Fruit fly (Drosophila melanogaster) whole organism, wandering third instar larva: ENCODE results near the gene Zcchc7.

ENCODE experiments used
- Abd-B ChIP-seq: fragments of >200 bp; optimal IDR thresholded peaks from 2 replicates; lab custom pipeline; 2017; ENCODE audit warnings: missing biosample characterization, missing genetic modification characterization
- CG32264 ChIP-seq: fragments of 200-800 bp; sonication (Bioruptor generic); optimal IDR thresholded peaks from 2 replicates; lab custom pipeline; 2016; ENCODE audit warnings: missing biosample characterization, missing genetic modification characterization
- CG9705 ChIP-seq: fragments of 200-800 bp; sonication (Bioruptor generic); optimal IDR thresholded peaks from 2 replicates; lab custom pipeline; 2018; ENCODE audit warnings: missing biosample characterization, mild to moderate bottlenecking, missing genetic modification characterization
- CrebA ChIP-seq: fragments of 200-800 bp; sonication (Bioruptor generic); optimal IDR thresholded peaks from 2 replicates; lab custom pipeline; 2016; ENCODE audit warnings: missing biosample characterization, mild to moderate bottlenecking, missing genetic modification characterization, borderline replicate concordance
- Dfd ChIP-seq: fragments of >200 bp; optimal IDR thresholded peaks from 2 replicates; lab custom pipeline; 2017; ENCODE audit warnings: missing biosample characterization, missing genetic modification characterization
- Dif ChIP-seq: fragments of 200-275, 200-300 bp; sonication (Bioruptor generic); optimal IDR thresholded peaks from 2 replicates; lab custom pipeline; 2018; ENCODE audit warnings: missing biosample characterization, missing genetic modification characterization; ENCODE audit not compliant: partially characterized antibody
- GATAd ChIP-seq: sonication (Bioruptor generic); optimal IDR thresholded peaks from 2 replicates; lab custom pipeline; 2016; ENCODE audit warnings: missing biosample characterization, missing genetic modification characterization
- HLH106 ChIP-seq: fragments of 200-800 bp; optimal IDR thresholded peaks from 3 replicates; lab custom pipeline; 2019; ENCODE audit warnings: missing biosample characterization, mild to moderate bottlenecking, missing genetic modification characterization, moderate library complexity
- Hnf4 ChIP-seq: fragments of 200-800 bp; sonication (Bioruptor generic); optimal IDR thresholded peaks from 2 replicates; lab custom pipeline; 2016; ENCODE audit warnings: missing biosample characterization, mild to moderate bottlenecking, missing genetic modification characterization
- Hr78 ChIP-seq: fragments of >200 bp; optimal IDR thresholded peaks from 2 replicates; lab custom pipeline; 2017; ENCODE audit warnings: missing biosample characterization, missing genetic modification characterization
- Hr83 ChIP-seq: fragments of 200-300 bp; sonication (Bioruptor generic); optimal IDR thresholded peaks from 2 replicates; lab custom pipeline; 2016; ENCODE audit warnings: missing biosample characterization, mild to moderate bottlenecking, missing genetic modification characterization, moderate library complexity; ENCODE audit not compliant: poor library complexity, severe bottlenecking
- Jra ChIP-seq: sonication (Bioruptor generic); optimal IDR thresholded peaks from 2 replicates; lab custom pipeline; 2016; ENCODE audit warnings: missing biosample characterization, missing genetic modification characterization
- Mio ChIP-seq: sonication (Bioruptor generic); optimal IDR thresholded peaks from 2 replicates; lab custom pipeline; 2016; ENCODE audit warnings: missing biosample characterization, missing genetic modification characterization
- Myc ChIP-seq: fragments of >200 bp; optimal IDR thresholded peaks from 2 replicates; lab custom pipeline; 2017
- N ChIP-seq: fragments of >200 bp; optimal IDR thresholded peaks from 2 replicates; lab custom pipeline; 2018; ENCODE audit warnings: missing biosample characterization, missing external identifiers, missing genetic modification characterization
- OdsH ChIP-seq: fragments of 200-800 bp; sonication (Bioruptor generic); optimal IDR thresholded peaks from 2 replicates; lab custom pipeline; 2016; ENCODE audit warnings: missing biosample characterization, mild to moderate bottlenecking, missing genetic modification characterization
- Rel ChIP-seq, 2 experiments: fragments of 200-800 bp; sonication (Bioruptor generic) in 1 of 2; optimal IDR thresholded peaks; 2 replicates in 1 of 2; 3 replicates in 1 of 2; lab custom pipeline; 2016 to 2019; ENCODE audit warnings: mild to moderate bottlenecking in 2 of 2, missing biosample characterization in 2 of 2, missing genetic modification characterization in 2 of 2, moderate library complexity in 1 of 2
- Sp1 ChIP-seq: fragments of 200-800 bp; sonication (Bioruptor generic); optimal IDR thresholded peaks from 3 replicates; lab custom pipeline; 2019; ENCODE audit warnings: missing biosample characterization, mild to moderate bottlenecking, missing genetic modification characterization, moderate library complexity
- Vsx2 ChIP-seq: fragments of 200-300, 225-300 bp; sonication (Bioruptor generic); optimal IDR thresholded peaks from 2 replicates; lab custom pipeline; 2018; ENCODE audit warnings: missing biosample characterization, missing genetic modification characterization; ENCODE audit not compliant: partially characterized antibody
- br ChIP-seq: fragments of 200-800 bp; sonication (Bioruptor generic); optimal IDR thresholded peaks from 2 replicates; lab custom pipeline; 2016; ENCODE audit warnings: missing biosample characterization, missing genetic modification characterization
- brk ChIP-seq: fragments of 200-800 bp; sonication (Bioruptor generic); optimal IDR thresholded peaks from 2 replicates; lab custom pipeline; 2016; ENCODE audit warnings: missing biosample characterization, mild to moderate bottlenecking, missing genetic modification characterization
- dl ChIP-seq, 2 experiments: fragments of 175-275, 200-275 bp in 1 of 2; fragments of 200-275 bp in 1 of 2; sonication (Bioruptor generic); optimal IDR thresholded peaks; lab custom pipeline; 2018; ENCODE audit warnings: mild to moderate bottlenecking in 2 of 2, missing biosample characterization in 2 of 2, missing genetic modification characterization in 2 of 2, moderate library complexity in 2 of 2; ENCODE audit not compliant: partially characterized antibody in 2 of 2, insufficient read depth in 1 of 2
- dmrt93B ChIP-seq: fragments of 200-800 bp; sonication (Bioruptor generic); optimal IDR thresholded peaks from 2 replicates; lab custom pipeline; 2018; ENCODE audit warnings: missing biosample characterization, mild to moderate bottlenecking, missing genetic modification characterization
- dsf ChIP-seq: sonication (Bioruptor generic); optimal IDR thresholded peaks from 2 replicates; lab custom pipeline; 2016; ENCODE audit warnings: missing biosample characterization, missing genetic modification characterization, borderline replicate concordance
- ey ChIP-seq: fragments of 200-800 bp; sonication (Bioruptor generic); optimal IDR thresholded peaks from 2 replicates; lab custom pipeline; 2016; ENCODE audit warnings: missing biosample characterization, missing genetic modification characterization
- foxo ChIP-seq, 2 experiments: fragments of 200-800 bp; sonication (Bioruptor generic); optimal IDR thresholded peaks; 2 replicates in 1 of 2; 3 replicates in 1 of 2; lab custom pipeline; 2016 to 2017; ENCODE audit warnings: missing biosample characterization in 2 of 2, missing genetic modification characterization in 2 of 2
- fru ChIP-seq: fragments of 200-800 bp; sonication (Bioruptor generic); optimal IDR thresholded peaks from 3 replicates; lab custom pipeline; 2016; ENCODE audit warnings: missing biosample characterization, mild to moderate bottlenecking, missing genetic modification characterization
- h ChIP-seq: fragments of 200-800 bp; sonication (Bioruptor generic); optimal IDR thresholded peaks from 3 replicates; lab custom pipeline; 2016; ENCODE audit warnings: missing biosample characterization, mild to moderate bottlenecking, missing genetic modification characterization
- jim ChIP-seq: fragments of 175-275, 200-325 bp; sonication (Bioruptor generic); optimal IDR thresholded peaks from 2 replicates; lab custom pipeline; 2016; ENCODE audit warnings: missing biosample characterization, mild to moderate bottlenecking, missing genetic modification characterization
- lola ChIP-seq: fragments of >200 bp; optimal IDR thresholded peaks from 2 replicates; lab custom pipeline; 2017; ENCODE audit warnings: missing biosample characterization, missing genetic modification characterization
- pan ChIP-seq: fragments of >200 bp; optimal IDR thresholded peaks from 2 replicates; lab custom pipeline; 2017
- psq ChIP-seq: fragments of 200-800 bp; sonication (Bioruptor generic); optimal IDR thresholded peaks from 3 replicates; lab custom pipeline; 2017; ENCODE audit warnings: missing biosample characterization, mild to moderate bottlenecking, missing genetic modification characterization, moderate library complexity
- rgr ChIP-seq: fragments of 200-800 bp; sonication (Bioruptor generic); optimal IDR thresholded peaks from 3 replicates; lab custom pipeline; 2016; ENCODE audit warnings: missing biosample characterization, mild to moderate bottlenecking, missing genetic modification characterization
- sage ChIP-seq: fragments of 200-800 bp; sonication (Bioruptor generic); optimal IDR thresholded peaks from 2 replicates; lab custom pipeline; 2016; ENCODE audit warnings: missing biosample characterization, mild to moderate bottlenecking, missing genetic modification characterization
- sv ChIP-seq: fragments of 200-800 bp; sonication (Bioruptor generic); optimal IDR thresholded peaks from 3 replicates; lab custom pipeline; 2016; ENCODE audit warnings: missing biosample characterization, missing genetic modification characterization
- tai ChIP-seq: sonication (Bioruptor generic); optimal IDR thresholded peaks from 2 replicates; lab custom pipeline; 2016; ENCODE audit warnings: missing biosample characterization, missing genetic modification characterization
- usp ChIP-seq: fragments of >200 bp; optimal IDR thresholded peaks from 2 replicates; lab custom pipeline; 2017; ENCODE audit warnings: missing biosample characterization, missing genetic modification characterization
- woc ChIP-seq: sonication (Bioruptor generic); optimal IDR thresholded peaks from 2 replicates; lab custom pipeline; 2016; ENCODE audit warnings: missing biosample characterization, mild to moderate bottlenecking, missing genetic modification characterization

Gene Zcchc7

DNA sequence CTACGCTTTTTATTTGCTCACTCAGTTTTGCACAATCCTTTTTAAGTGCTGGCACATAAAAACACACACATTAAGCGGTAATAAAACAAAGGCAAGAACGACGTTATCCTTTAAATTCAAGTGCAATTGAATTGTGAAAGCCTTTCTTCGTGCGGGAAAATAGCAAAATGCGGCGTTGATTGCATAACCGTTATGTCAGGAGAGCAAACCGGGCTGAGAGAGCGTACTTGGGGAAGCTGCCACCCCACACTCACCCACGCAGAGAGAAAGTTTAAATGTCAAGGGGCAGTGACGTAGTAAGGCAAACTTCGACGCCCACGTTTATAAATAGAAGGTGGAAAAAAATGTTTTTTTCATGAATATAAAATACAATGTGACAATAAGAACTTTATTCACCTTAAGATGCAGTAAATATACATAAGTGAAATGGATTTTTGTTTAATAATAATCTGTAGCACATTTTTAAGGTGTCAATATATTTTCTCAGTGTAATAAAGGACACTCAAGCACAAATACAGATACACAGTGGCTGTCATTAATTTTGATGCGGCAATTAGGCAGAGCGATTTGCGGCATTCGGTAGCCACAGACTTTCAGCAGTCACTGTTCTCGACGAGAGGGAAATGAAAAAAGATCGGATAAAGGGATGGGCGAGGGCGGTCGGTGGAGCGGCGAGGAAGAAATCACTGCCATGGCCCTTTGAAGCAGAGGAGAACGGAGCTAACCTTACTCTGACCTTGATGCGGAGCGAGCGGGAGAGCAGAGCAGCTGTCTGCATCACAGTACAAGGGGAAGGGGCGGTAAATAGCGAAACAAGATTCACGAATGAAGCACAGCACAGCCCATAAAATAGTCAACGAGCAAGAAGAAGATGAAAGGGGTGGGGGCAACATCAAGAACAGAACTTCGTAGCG is 39.1 kb upstream of the Zcchc7 start (continued):
- peak; percentile 6 for TF ChIP-seq tai (GFP tag; lab: Kevin White, UChicago)
- peak; percentile 58 for TF ChIP-seq fru
- TF ChIP-seq CG32264 (GFP tag; lab: Kevin White, UChicago) = peak; percentile 9
- no peak for TF ChIP-seq Sp1 (GFP tag; lab: Kevin White, UChicago)
- no peak for TF ChIP-seq Vsx2
- TF ChIP-seq Jra (GFP tag; lab: Kevin White, UChicago) = no peak
- TF ChIP-seq foxo (GFP tag; optimal IDR thresholded peaks at IDR 0.05; lab: Kevin White, UChicago) = peak in 1 of 2 experiments; percentile 29
- TF ChIP-seq jim (GFP tag; lab: Kevin White, UChicago) = no peak
- no peak for TF ChIP-seq ey (GFP tag; lab: Kevin White, UChicago)
- no peak for TF ChIP-seq brk (GFP tag; lab: Kevin White, UChicago)
- TF ChIP-seq Hr78 (GFP tag; lab: Kevin White, UChicago) = no peak
- TF ChIP-seq h (GFP tag; lab: Kevin White, UChicago) = peak; percentile 49
- TF ChIP-seq HLH106 (tag; lab: Kevin White, UChicago) = peak; percentile 23

DNA sequence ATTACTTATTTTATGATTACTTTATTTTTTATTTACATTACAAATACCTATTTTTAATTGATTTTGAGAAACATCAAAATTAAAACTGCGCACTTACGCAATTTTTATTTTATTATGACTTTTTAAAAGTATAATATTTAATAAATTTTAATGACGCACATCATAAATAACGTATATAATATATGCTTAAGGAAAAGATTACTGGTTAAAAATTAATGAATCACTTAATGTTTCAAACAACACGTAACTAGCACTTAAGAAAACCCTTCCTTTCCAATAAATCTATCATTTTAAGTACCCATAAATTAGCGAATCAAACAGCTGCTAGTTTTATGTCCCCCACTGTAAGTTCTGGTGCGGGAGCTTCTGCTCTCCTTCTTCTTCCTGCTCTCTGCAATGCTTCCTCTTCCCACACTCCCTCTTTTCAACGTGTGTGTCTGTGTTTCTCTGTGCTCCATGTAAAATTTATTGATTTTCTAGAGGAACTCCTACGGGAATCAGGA is 38.3 kb upstream of the Zcchc7 start:
- TF ChIP-seq brk (GFP tag; lab: Kevin White, UChicago) = peak; percentile 22
- no peak for TF ChIP-seq Vsx2
- TF ChIP-seq jim (GFP tag; lab: Kevin White, UChicago) = no peak
- no peak for TF ChIP-seq Jra (GFP tag; lab: Kevin White, UChicago)
- TF ChIP-seq sage (GFP tag; lab: Kevin White, UChicago) = no peak
- TF ChIP-seq sv = no peak
- no peak for TF ChIP-seq Hr78 (GFP tag; lab: Kevin White, UChicago)
- peak; percentile 76 for TF ChIP-seq dmrt93B (GFP tag; lab: Kevin White, UChicago)
- TF ChIP-seq psq (GFP tag; lab: Kevin White, UChicago) = peak; percentile 73
- no peak for TF ChIP-seq CrebA (GFP tag; lab: Kevin White, UChicago)
- no peak for TF ChIP-seq Dif
- peak; percentile 80 for TF ChIP-seq HLH106 (tag; lab: Kevin White, UChicago)
- TF ChIP-seq CG32264 (GFP tag; lab: Kevin White, UChicago) = no peak
- TF ChIP-seq Dfd (GFP tag; lab: Kevin White, UChicago) = peak; percentile 47
- no peak for TF ChIP-seq dsf (GFP tag; lab: Kevin White, UChicago)
- TF ChIP-seq usp (GFP tag; lab: Kevin White, UChicago) = no peak
- TF ChIP-seq Sp1 (GFP tag; lab: Kevin White, UChicago) = peak; percentile 86
- TF ChIP-seq Abd-B = no peak
- peak; percentile 19 for TF ChIP-seq Hnf4 (GFP tag; lab: Kevin White, UChicago)
- peak; percentile 27 for TF ChIP-seq ey (GFP tag; lab: Kevin White, UChicago)
- no peak for TF ChIP-seq Rel (GFP tag; optimal IDR thresholded peaks at IDR 0.05; lab: Kevin White, UChicago)
- TF ChIP-seq Rel (tag; optimal IDR thresholded peaks at IDR 0.05; lab: Kevin White, UChicago) = peak; percentile 21
- no peak for TF ChIP-seq CG9705 (GFP tag; lab: Kevin White, UChicago)
- TF ChIP-seq OdsH (GFP tag; lab: Kevin White, UChicago) = peak; percentile 56
- no peak for TF ChIP-seq Myc (lab: Kevin White, UChicago)
- peak; percentile 31 for TF ChIP-seq br
- no peak for TF ChIP-seq pan (lab: Kevin White, UChicago)
- TF ChIP-seq h (GFP tag; lab: Kevin White, UChicago) = peak; percentile 50
- TF ChIP-seq GATAd (GFP tag; lab: Kevin White, UChicago) = no peak
- no peak for TF ChIP-seq N (GFP tag; lab: Kevin White, UChicago)
- no peak for TF ChIP-seq Mio
- TF ChIP-seq rgr (GFP tag; lab: Kevin White, UChicago) = peak; percentile 66
- no peak for TF ChIP-seq tai (GFP tag; lab: Kevin White, UChicago)
- no peak for TF ChIP-seq lola (GFP tag; lab: Kevin White, UChicago)
- peak; percentile 45 for TF ChIP-seq fru
- peak; percentile 17 for TF ChIP-seq woc
- TF ChIP-seq foxo (GFP tag; optimal IDR thresholded peaks at IDR 0.05; lab: Kevin White, UChicago) = peak in 1 of 2 experiments; percentile 81
- TF ChIP-seq dl (GFP tag; optimal IDR thresholded peaks at IDR 0.05; lab: Kevin White, UChicago; ENCODE audit: insufficient read depth in 1 of 2, partially characterized antibody in 2 of 2) = no peak
- peak; percentile 6 for TF ChIP-seq Hr83 (GFP tag; lab: Kevin White, UChicago)
